Worm (Caenorhabditis elegans) whole organism, L3 larva: ENCODE results near the gene C29E4.15.

Source experiments
- fkh-10 ChIP-seq: sonication (generic microtip); optimal IDR thresholded peaks from 2 replicates; lab custom pipeline; 2017; ENCODE audit warnings: missing biosample characterization, missing genetic modification reagents, missing genetic modification characterization
- mml-1 ChIP-seq: fragments of 150-350 bp; sonication (generic microtip); optimal IDR thresholded peaks from 3 replicates; lab custom pipeline; 2014; ENCODE audit warnings: missing biosample characterization, missing genetic modification characterization

- TF ChIP-seq fkh-10 (GFP tag; lab: Kevin White, UChicago) (no peak), mml-1 (tag; lab: Kevin White, UChicago) (no peak)
These were observed 38.9 kb upstream of the C29E4.15 start, which contains the start of gene ZK688.12 for ce11 chrIII:7913488-7913887.
